Worm (Caenorhabditis elegans): ENCODE data around the gene hse-5.

Gene hse-5

DNA sequence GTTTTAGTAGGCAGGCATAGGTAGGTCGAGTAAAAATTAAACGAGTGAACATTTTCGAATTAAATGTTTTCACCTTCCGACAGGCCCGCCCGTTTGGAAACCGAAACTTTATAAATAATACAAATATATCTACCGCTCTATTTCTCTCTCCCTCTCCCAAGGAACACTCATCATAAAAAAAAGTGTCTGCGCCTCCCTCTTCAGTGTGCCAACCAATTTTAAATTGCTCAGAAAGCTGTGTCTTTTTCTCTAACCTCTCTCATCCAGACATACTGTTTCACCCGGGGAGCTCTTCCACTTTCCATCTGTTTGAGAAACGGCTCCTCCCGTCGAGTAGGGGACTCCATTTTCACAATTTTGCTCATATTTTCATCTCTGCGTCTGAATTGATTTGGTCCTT, 22.0 kb upstream of the hse-5 start (continued):
- peak; percentile 8 for TF ChIP-seq ceh-8 (GFP tag; optimal IDR thresholded peaks at IDR 0.05)
- TF ChIP-seq lin-14 (GFP tag; optimal IDR thresholded peaks at IDR 0.05): peak; percentile 93
- TF ChIP-seq dpl-1 (GFP tag; optimal IDR thresholded peaks at IDR 0.05): peak in 2 of 3 experiments; percentile 5 to 37
- TF ChIP-seq pax-3 (tag; optimal IDR thresholded peaks at IDR 0.05): no peak

DNA sequence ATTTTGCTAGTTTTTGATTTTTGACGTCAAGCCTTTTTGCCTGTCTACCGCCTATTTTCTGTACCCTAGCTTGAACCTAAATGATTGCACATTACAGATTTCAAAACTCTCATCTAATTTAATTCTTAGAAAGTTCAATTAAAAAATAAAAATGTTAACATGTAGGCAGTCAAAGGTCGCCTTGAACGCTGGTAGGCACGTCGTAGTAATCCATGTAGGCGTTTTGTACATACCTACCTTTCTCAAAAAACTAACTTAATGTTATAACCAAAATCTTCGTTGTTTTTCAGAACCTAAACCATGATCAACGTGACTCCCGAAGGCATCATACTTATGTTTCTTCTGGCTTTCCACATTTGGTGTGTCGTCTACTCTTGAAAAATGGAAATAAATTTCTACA, 21.3 kb upstream of the hse-5 start, which contains the start of gene H38K22.9:
TSS of gene H38K22.9 (plus strand) at position 301 of the 400 bp plus-strand sequence.
- TF ChIP-seq elt-2 (tag; optimal IDR thresholded peaks at IDR 0.05): no peak
- TF ChIP-seq lin-39 (tag; optimal IDR thresholded peaks at IDR 0.05): no peak
- TF ChIP-seq C34B4.2 (tag; optimal IDR thresholded peaks at IDR 0.05): no peak
- TF ChIP-seq snpc-4 (tag; optimal IDR thresholded peaks at IDR 0.05): no peak
- TF ChIP-seq egl-13 (tag; optimal IDR thresholded peaks at IDR 0.05): no peak
- TF ChIP-seq nhr-85 (tag): peak; percentile 25
- TF ChIP-seq nhr-28 (tag; optimal IDR thresholded peaks at IDR 0.05): no peak
- no peak for TF ChIP-seq unc-130 (tag; optimal IDR thresholded peaks at IDR 0.05)
- no peak for TF ChIP-seq grh-1 (GFP tag; IDR thresholded peaks at IDR 0.05)
- no peak for TF ChIP-seq efl-1 (optimal IDR thresholded peaks at IDR 0.05)
- peak in 1 of 2 experiments; percentile 63 for TF ChIP-seq efl-1 (GFP tag; optimal IDR thresholded peaks at IDR 0.05 in 1 of 2)
- TF ChIP-seq mab-9 (GFP tag; IDR thresholded peaks at IDR 0.05): no peak
- no peak for TF ChIP-seq sup-37 (GFP tag; optimal IDR thresholded peaks at IDR 0.05)
- no peak for TF ChIP-seq ets-5 (GFP tag; IDR thresholded peaks at IDR 0.05)

DNA sequence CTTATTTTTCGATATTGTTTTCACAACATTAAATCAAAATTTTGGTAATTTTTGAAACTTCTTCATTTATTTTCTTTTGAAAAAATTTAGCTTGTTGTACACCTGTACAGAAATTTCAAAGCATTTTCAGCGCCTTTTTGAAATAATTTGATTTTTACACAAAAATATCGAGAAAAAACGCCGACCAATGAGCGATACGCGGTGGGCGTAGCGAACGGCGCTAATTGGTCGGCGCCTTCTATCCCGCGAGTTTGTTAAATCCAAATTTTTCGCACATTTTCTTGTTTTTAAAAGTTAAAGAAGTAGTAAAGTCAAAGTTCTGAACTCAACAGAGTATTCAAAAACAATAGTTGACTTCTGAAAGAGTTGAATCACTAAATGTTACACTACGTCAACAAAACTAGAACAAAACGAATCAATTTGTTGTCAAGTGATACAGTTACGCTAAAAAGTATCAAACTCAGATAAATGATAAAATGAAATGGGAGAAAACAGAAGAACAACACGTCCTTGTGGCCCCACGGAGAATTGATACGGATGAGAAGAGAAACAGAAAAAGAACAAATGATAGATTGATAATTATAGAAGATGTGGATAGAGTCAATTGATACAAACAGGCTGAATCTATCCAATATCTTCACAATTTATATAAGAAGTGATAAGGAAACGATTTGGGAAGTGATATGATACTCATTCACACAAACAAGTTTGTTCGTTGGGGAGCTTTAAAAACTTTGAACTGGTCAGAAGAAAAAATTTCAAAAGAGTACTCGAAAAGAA, 16.7 kb upstream of the hse-5 start:
- TF ChIP-seq nhr-20 (tag; optimal IDR thresholded peaks at IDR 0.05) (peak; percentile 4), hlh-17 (GFP tag; optimal IDR thresholded peaks at IDR 0.05; ENCODE audit: borderline replicate concordance) (no peak), unc-62 (GFP tag; optimal IDR thresholded peaks at IDR 0.05) (no peak), nhr-85 (tag) (peak; percentile 25), snu-23 (GFP tag; optimal IDR thresholded peaks at IDR 0.05) (peak; percentile 41), elt-3 (tag; optimal IDR thresholded peaks at IDR 0.05) (peak in 5 of 6 experiments; percentile 56 to 89 (median 65)), blmp-1 (tag; optimal IDR thresholded peaks at IDR 0.05) (peak; percentile 75), lin-14 (GFP tag; optimal IDR thresholded peaks at IDR 0.05) (peak; percentile 50)

DNA sequence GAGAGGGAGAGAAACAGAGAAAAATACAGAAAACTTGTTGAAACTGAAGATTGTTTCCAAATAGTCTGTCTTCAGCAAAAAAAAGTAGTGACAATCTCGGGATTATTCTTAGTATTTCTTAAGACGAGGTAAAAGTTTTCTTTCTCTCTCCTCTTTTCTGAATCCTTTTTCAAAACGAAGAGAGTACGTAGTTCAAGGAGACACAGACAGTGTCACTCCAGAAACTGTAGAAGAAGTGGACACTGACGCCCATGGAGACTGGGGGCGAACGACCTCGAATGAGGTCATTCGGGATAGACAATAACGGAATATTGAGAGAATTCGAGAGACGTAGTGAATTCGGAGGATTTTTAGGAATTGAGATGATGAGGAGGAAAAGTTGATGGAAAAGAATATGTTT, 14.2 kb upstream of the hse-5 start, which contains the start of gene gly-6:
TSS of gene gly-6 (minus strand) at position 245 of the 400 bp plus-strand sequence.
- no peak for TF ChIP-seq zag-1 (tag; optimal IDR thresholded peaks at IDR 0.05)
- TF ChIP-seq alr-1 (tag; optimal IDR thresholded peaks at IDR 0.05; ENCODE audit: borderline replicate concordance): no peak
- TF ChIP-seq nhr-90 (tag; optimal IDR thresholded peaks at IDR 0.05; ENCODE audit: poor library complexity): no peak
- no peak for TF ChIP-seq C16A3.4 (tag; optimal IDR thresholded peaks at IDR 0.05)
- TF ChIP-seq rnt-1 (tag; optimal IDR thresholded peaks at IDR 0.05): peak; percentile 16
- peak in 1 of 6 experiments; percentile 26 for TF ChIP-seq elt-3 (tag; optimal IDR thresholded peaks at IDR 0.05)
- peak; percentile 82 for TF ChIP-seq nhr-85 (tag)
- no peak for TF ChIP-seq unc-62 (GFP tag; optimal IDR thresholded peaks at IDR 0.05)
- TF ChIP-seq snu-23 (GFP tag; optimal IDR thresholded peaks at IDR 0.05): peak; percentile 27
- peak in 1 of 2 experiments; percentile 24 for TF ChIP-seq lsy-2 (tag; optimal IDR thresholded peaks at IDR 0.05)
- peak; percentile 66 for TF ChIP-seq mep-1 (tag; optimal IDR thresholded peaks at IDR 0.05)
- TF ChIP-seq nhr-71 (tag; optimal IDR thresholded peaks at IDR 0.05): peak; percentile 6
- peak; percentile 63 for TF ChIP-seq lin-14 (GFP tag; optimal IDR thresholded peaks at IDR 0.05)
- TF ChIP-seq swsn-7 (tag; optimal IDR thresholded peaks at IDR 0.05): no peak
- TF ChIP-seq ceh-82 (tag; optimal IDR thresholded peaks at IDR 0.05): no peak
- TF ChIP-seq blmp-1 (tag; optimal IDR thresholded peaks at IDR 0.05): peak; percentile 90
- peak in 1 of 2 experiments; percentile 4 for TF ChIP-seq lin-35 (GFP tag; optimal IDR thresholded peaks at IDR 0.05)
